Worm (Caenorhabditis elegans): ENCODE measurements around the gene sru-17.

- TF ChIP-seq him-1 (tag; optimal IDR thresholded peaks at IDR 0.05) (no peak), W03F9.2 (tag; optimal IDR thresholded peaks at IDR 0.05) (no peak), dao-5 (tag; optimal IDR thresholded peaks at IDR 0.05) (no peak)
Measured at ce11 chrIV:12487194-12487593, 18.3 kb upstream of the sru-17 start, which contains the start of gene sru-26.
